Worm (Caenorhabditis elegans): ENCODE measurements around the gene Y42H9AR.1.

Y42H9AR.1 gene

DNA sequence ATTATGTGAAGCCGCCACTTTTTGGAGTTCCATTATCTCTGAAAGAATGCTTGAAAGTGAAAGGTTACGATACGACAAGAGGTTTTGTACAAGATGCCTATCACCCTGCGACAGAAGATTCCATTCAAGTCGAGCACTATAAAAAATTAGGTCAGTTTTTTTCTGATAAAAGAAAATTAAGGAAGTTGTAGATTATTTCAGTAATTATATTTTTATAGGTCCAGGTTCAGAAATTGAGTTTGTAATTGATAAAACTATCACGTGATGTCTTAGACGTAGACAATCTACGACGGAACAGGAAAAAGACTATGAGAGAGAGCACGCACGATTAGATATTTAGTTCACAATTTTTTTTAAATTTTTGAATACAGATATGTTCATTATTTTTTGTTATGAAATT is 46.8 kb downstream of the Y42H9AR.1 start:
- TF ChIP-seq him-1 (tag; optimal IDR thresholded peaks at IDR 0.05) (no peak), W03F9.2 (tag; optimal IDR thresholded peaks at IDR 0.05) (no peak), dao-5 (tag; optimal IDR thresholded peaks at IDR 0.05) (no peak)

DNA sequence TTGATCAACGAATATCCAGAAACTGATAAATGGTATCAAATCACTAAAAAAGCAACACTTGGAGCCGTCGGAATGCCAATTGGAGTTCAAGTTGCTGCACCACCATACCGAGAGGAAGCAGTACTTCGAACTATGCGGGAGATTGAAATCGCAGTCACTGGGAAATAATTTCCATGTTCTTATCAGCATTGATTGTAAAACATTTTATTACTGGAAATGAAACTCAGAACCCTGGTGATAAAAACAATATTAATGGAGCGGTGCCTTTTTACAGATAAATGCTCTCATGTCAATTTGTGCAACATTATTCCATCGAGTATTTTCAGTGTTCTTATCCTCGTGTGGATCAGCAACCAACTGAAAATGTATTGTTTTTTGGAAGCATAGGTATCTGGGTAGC is 48.6 kb downstream of the Y42H9AR.1 start:
- TF ChIP-seq dao-5 (tag; optimal IDR thresholded peaks at IDR 0.05) (no peak), him-1 (tag; optimal IDR thresholded peaks at IDR 0.05) (no peak), W03F9.2 (tag; optimal IDR thresholded peaks at IDR 0.05) (no peak)

DNA sequence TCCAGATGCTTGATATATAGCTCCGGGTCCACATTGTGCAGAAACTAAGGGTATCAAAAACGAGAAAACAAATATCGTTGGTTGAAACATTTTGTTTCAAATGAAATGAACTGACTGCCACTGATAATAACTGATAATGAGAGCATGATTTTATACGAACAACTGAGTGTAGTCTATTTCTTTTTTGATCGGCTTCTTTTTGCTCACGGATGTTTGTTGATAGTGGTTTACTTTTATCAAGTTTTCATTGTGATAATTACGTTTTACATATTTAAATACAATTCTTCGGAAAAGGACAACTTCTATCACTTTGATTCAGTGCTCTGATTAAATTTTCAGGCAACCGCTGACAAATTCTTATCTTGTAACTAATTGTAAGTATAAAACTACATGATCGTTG is 50.5 kb downstream of the Y42H9AR.1 start, which contains the start of gene clec-51:
Gene clec-51, minus strand, starts transcription at position 114 of the 400 bp plus-strand sequence.
- TF ChIP-seq him-1 (tag; optimal IDR thresholded peaks at IDR 0.05) (no peak), W03F9.2 (tag; optimal IDR thresholded peaks at IDR 0.05) (no peak), dao-5 (tag; optimal IDR thresholded peaks at IDR 0.05) (no peak)

DNA sequence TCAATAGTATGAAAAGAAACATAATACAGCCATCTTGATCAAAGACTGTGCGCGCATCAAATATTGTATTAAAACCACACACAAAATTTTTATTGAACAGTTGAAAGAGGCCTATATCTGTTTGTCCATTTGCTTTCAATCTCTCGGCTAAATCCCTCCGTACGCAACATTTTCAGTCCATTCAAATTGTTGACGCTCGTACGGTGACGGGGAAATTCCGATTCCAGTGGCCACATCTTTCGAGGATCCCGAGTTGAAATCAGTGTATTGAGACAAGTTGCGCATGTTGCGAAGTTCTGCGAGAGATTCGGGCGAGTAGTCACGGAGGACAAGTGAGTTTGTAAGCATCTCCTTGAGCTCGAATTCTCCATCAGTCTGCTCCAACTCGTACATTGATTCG is 51.3 kb downstream of the Y42H9AR.1 start:
- TF ChIP-seq him-1 (tag; optimal IDR thresholded peaks at IDR 0.05) (no peak), dao-5 (tag; optimal IDR thresholded peaks at IDR 0.05) (no peak), W03F9.2 (tag; optimal IDR thresholded peaks at IDR 0.05) (no peak)
